Worm (Caenorhabditis elegans): ENCODE measurements around the gene srm-5.

Gene srm-5

ce11 chrV:14354258-14354877 is 19.4 kb downstream of the srm-5 start, which contains the start of gene Y49A3A.3 (continued):
- TF ChIP-seq hmg-1.2 (GFP tag; IDR thresholded peaks at IDR 0.05) = peak; percentile 23; the same call in 1 of the 2 replicates
- no peak for TF ChIP-seq dpl-1 (GFP tag; optimal IDR thresholded peaks at IDR 0.05)
- no peak for TF ChIP-seq nhr-120 (GFP tag; IDR thresholded peaks at IDR 0.05)
- no peak for TF ChIP-seq F33H1.4 (GFP tag; IDR thresholded peaks at IDR 0.05)
- no peak for TF ChIP-seq snpc-4 (GFP tag; optimal IDR thresholded peaks at IDR 0.05)
- TF ChIP-seq snpc-4 (tag; optimal IDR thresholded peaks at IDR 0.05) = peak in 3 of 4 experiments; percentile 51 to 63 (median 59)
- no peak for TF ChIP-seq lsy-27 (tag; optimal IDR thresholded peaks at IDR 0.05; ENCODE audit: borderline replicate concordance, insufficient read depth)
- peak; percentile 87 for TF ChIP-seq tlf-1 (GFP tag; optimal IDR thresholded peaks at IDR 0.05)
- peak; percentile 43 for TF ChIP-seq attf-5 (GFP tag; optimal IDR thresholded peaks at IDR 0.05)
- no peak for TF ChIP-seq ztf-6 (GFP tag; IDR thresholded peaks at IDR 0.05)
- TF ChIP-seq lsl-1 (GFP tag; optimal IDR thresholded peaks at IDR 0.05) = peak; percentile 2

ce11 chrV:14355738-14356368 is 20.9 kb downstream of the srm-5 start, which contains the start of gene cyn-1:
Gene cyn-1, plus strand, starts transcription at chrV:14356076.
- TF ChIP-seq pha-4 (tag; optimal IDR thresholded peaks at IDR 0.05) = no peak
- no peak for TF ChIP-seq sea-2 (GFP tag; IDR thresholded peaks at IDR 0.05)
- TF ChIP-seq madf-10 (tag; optimal IDR thresholded peaks at IDR 0.05) = peak; percentile 51
- peak; percentile 81 for TF ChIP-seq lin-40 (tag; optimal IDR thresholded peaks at IDR 0.05)
- no peak for TF ChIP-seq unc-62 (GFP tag; optimal IDR thresholded peaks at IDR 0.05)
- TF ChIP-seq ekl-4 (GFP tag; IDR thresholded peaks at IDR 0.05) = peak; percentile 44; the same call in 1 of the 2 replicates
- TF ChIP-seq tlf-1 (GFP tag; optimal IDR thresholded peaks at IDR 0.05) = no peak
- peak; percentile 53 for TF ChIP-seq hmg-1.2 (GFP tag; IDR thresholded peaks at IDR 0.05)
- TF ChIP-seq pbrm-1 (GFP tag; IDR thresholded peaks at IDR 0.05) = peak; percentile 25; the same call in 1 of the 2 replicates
- TF ChIP-seq bed-2 (GFP tag; IDR thresholded peaks at IDR 0.05) = no peak
- no peak for TF ChIP-seq egl-18 (GFP tag; IDR thresholded peaks at IDR 0.05)
- no peak for TF ChIP-seq sdz-38 (tag; optimal IDR thresholded peaks at IDR 0.05)
- TF ChIP-seq lin-35 (GFP tag; optimal IDR thresholded peaks at IDR 0.05) = peak; percentile 61 to 96 (median 74)
- 0 out of 2 replicates have a peak, but pooled peaks have one; percentile 11 for TF ChIP-seq ceh-91 (GFP tag; IDR thresholded peaks at IDR 0.05)
- no peak for TF ChIP-seq lsy-27 (tag; optimal IDR thresholded peaks at IDR 0.05; ENCODE audit: borderline replicate concordance, insufficient read depth)
- TF ChIP-seq madf-3 (GFP tag; IDR thresholded peaks at IDR 0.05) = no peak
- TF ChIP-seq lin-54 (GFP tag; optimal IDR thresholded peaks at IDR 0.05) = peak; percentile 96
- TF ChIP-seq madf-6 (GFP tag; IDR thresholded peaks at IDR 0.05) = peak; percentile 66
- TF ChIP-seq cebp-2 (GFP tag; IDR thresholded peaks at IDR 0.05) = no peak
- TF ChIP-seq dox-1 (GFP tag; IDR thresholded peaks at IDR 0.05) = peak; percentile 67
- no peak for TF ChIP-seq C06A6.2 (GFP tag; conservative IDR thresholded peaks at IDR 0.05)
- no peak for TF ChIP-seq lir-1 (GFP tag; conservative IDR thresholded peaks at IDR 0.05)
- no peak for TF ChIP-seq attf-6 (GFP tag; IDR thresholded peaks at IDR 0.05)
- TF ChIP-seq hrde-1 (tag; optimal IDR thresholded peaks at IDR 0.05; ENCODE audit: borderline replicate concordance) = peak; percentile 55
- TF ChIP-seq Y67H2A.10 (GFP tag; conservative IDR thresholded peaks at IDR 0.05) = no peak
- 0 out of 2 replicates have a peak, but pooled peaks have one; percentile 23 for TF ChIP-seq Y79H2A.3 (GFP tag; conservative IDR thresholded peaks at IDR 0.05)
- no peak for TF ChIP-seq ccch-3 (GFP tag; optimal IDR thresholded peaks at IDR 0.05)
- no peak for TF ChIP-seq bed-1 (GFP tag; IDR thresholded peaks at IDR 0.05)
- peak; percentile 25; the same call in 1 of the 2 replicates for TF ChIP-seq K11D2.4 (GFP tag; IDR thresholded peaks at IDR 0.05)
- no peak for TF ChIP-seq F55B11.4 (tag; optimal IDR thresholded peaks at IDR 0.05; ENCODE audit: borderline replicate concordance, insufficient read depth)
- TF ChIP-seq ceh-40 (GFP tag; IDR thresholded peaks at IDR 0.05) = no peak
- TF ChIP-seq unc-130 (GFP tag; optimal IDR thresholded peaks at IDR 0.05) = peak; percentile 19
- TF ChIP-seq C17E4.6 (GFP tag; IDR thresholded peaks at IDR 0.05) = no peak
- TF ChIP-seq dpl-1 (GFP tag; optimal IDR thresholded peaks at IDR 0.05) = peak; percentile 75
- no peak for TF ChIP-seq snpc-4 (GFP tag; optimal IDR thresholded peaks at IDR 0.05)
- peak; percentile 42 to 75 (median 59) for TF ChIP-seq snpc-4 (tag; optimal IDR thresholded peaks at IDR 0.05)
- TF ChIP-seq rpc-1 (optimal IDR thresholded peaks at IDR 0.05) = no peak
- no peak for TF ChIP-seq rpc-1 (tag; optimal IDR thresholded peaks at IDR 0.05)
- TF ChIP-seq Y95B8A.8 (GFP tag; IDR thresholded peaks at IDR 0.05) = no peak
